Worm (Caenorhabditis elegans) whole organism, early embryonic: ENCODE results near the gene fbxa-141.

ENCODE experiments used
- ama-1 ChIP-seq: fragments of 150-350 bp; optimal IDR thresholded peaks from 2 replicates; lab custom pipeline; 2014
- flt-1 ChIP-seq: fragments of 200-800 bp; sonication (Bioruptor generic); IDR thresholded peaks from 2 replicates; pipeline ENCODE4 v1.3.6; 2022; ENCODE audit warnings: missing genetic modification characterization, missing compliant biosample characterization
- scrt-1 ChIP-seq: fragments of 200-800 bp; sonication (Bioruptor generic); IDR thresholded peaks from 2 replicates; pipeline ENCODE4 v1.3.6; 2022; ENCODE audit warnings: missing genetic modification characterization, missing compliant biosample characterization

DNA sequence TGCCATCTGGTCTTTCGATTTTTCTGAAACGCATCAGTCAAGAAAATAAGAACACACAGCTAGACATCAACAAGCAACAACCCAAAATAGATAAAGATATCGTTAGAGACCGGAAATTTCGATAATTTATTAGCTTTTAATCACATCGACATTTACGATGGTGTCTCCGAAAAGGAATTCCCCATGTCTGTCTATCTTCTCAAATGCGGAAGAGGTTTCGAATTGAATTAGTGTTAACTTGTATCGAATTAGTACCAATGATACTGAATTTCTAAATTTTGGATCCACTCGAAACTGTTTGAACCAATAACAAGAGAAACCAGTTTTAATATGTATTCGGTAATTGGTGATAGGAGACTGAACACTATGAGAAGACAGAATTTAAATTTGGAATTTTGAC is 21.9 kb upstream of the fbxa-141 start:
- no peak for TF ChIP-seq ama-1 (lab: Kevin White, UChicago)
- TF ChIP-seq scrt-1 (GFP tag; lab: Robert Waterston, UW) = no peak
- TF ChIP-seq flt-1 (GFP tag; lab: Robert Waterston, UW) = no peak
